Worm (Caenorhabditis elegans) whole organism, midembryonic: Measurements from ENCODE around the gene glr-1.

ENCODE experiments used
- T22C8.4 ChIP-seq: fragments of 200-800 bp; sonication (Bioruptor generic); IDR thresholded peaks from 2 replicates; pipeline ENCODE4 v1.3.6; 2022; ENCODE audit warnings: missing genetic modification characterization, missing compliant biosample characterization
- cog-1 ChIP-seq: sonication (generic microtip); optimal IDR thresholded peaks from 2 replicates; lab custom pipeline; 2016; ENCODE audit warnings: missing genetic modification characterization, missing compliant biosample characterization
- tab-1 ChIP-seq: fragments of 200-800 bp; sonication (Bioruptor generic); IDR thresholded peaks from 2 replicates; pipeline ENCODE4 v1.3.6; 2022; ENCODE audit warnings: missing genetic modification characterization, missing compliant biosample characterization
- ztf-23 ChIP-seq: fragments of 200-800 bp; sonication (Bioruptor generic); IDR thresholded peaks from 2 replicates; pipeline ENCODE4 v1.3.6; 2022; ENCODE audit warnings: missing genetic modification reagents, missing genetic modification characterization, missing compliant biosample characterization

DNA sequence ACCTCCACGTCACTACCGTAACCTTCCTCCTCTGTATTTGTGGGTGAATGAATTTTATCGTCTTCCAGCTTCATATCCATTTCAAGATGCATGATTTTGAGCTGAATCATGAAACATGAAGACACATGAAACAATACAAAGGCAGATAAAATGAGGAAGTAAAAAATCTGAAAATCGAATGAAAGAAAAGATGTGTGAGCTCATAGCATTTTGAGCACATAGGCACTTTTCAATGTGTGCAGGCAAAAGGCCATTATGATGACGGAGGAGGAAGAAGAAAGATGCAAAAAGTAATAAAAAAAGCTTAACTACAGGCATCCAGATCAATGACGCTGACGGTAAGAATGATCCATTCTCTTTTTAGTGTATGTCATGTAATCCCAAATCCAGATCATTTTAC lies 9.3 kb upstream of the glr-1 start, which contains the start of gene ztf-30:
- TF ChIP-seq ztf-23 (GFP tag; lab: Robert Waterston, UW), result no peak
- no peak for TF ChIP-seq T22C8.4 (GFP tag; lab: Robert Waterston, UW)
- TF ChIP-seq tab-1 (GFP tag; lab: Robert Waterston, UW), result no peak
- TF ChIP-seq cog-1, result no peak
